Worm (Caenorhabditis elegans): ENCODE results near the gene srx-65.

Gene srx-65

ce11 chrV:3884550-3884949 lies 37.2 kb upstream of the srx-65 start:
- no peak for TF ChIP-seq nhr-76 (tag; optimal IDR thresholded peaks at IDR 0.05)
- TF ChIP-seq nhr-28 (tag; optimal IDR thresholded peaks at IDR 0.05) = no peak
- no peak for TF ChIP-seq mep-1 (tag; optimal IDR thresholded peaks at IDR 0.05)
- no peak for TF ChIP-seq tbx-8 (GFP tag; optimal IDR thresholded peaks at IDR 0.05)
- no peak for TF ChIP-seq mab-5 (tag; optimal IDR thresholded peaks at IDR 0.05)
- TF ChIP-seq unc-120 (tag; optimal IDR thresholded peaks at IDR 0.05; ENCODE audit: poor library complexity, severe bottlenecking) = no peak
- no peak for TF ChIP-seq sem-2 (GFP tag; optimal IDR thresholded peaks at IDR 0.05)
- TF ChIP-seq ceh-43 (GFP tag; optimal IDR thresholded peaks at IDR 0.05) = no peak
- TF ChIP-seq lin-13 (tag; optimal IDR thresholded peaks at IDR 0.05) = no peak
- TF ChIP-seq flh-1 (GFP tag; optimal IDR thresholded peaks at IDR 0.05) = no peak
- no peak for TF ChIP-seq bed-3 (GFP tag; optimal IDR thresholded peaks at IDR 0.05)
- TF ChIP-seq pha-4 (tag; optimal IDR thresholded peaks at IDR 0.05) = no peak
- TF ChIP-seq snpc-4 (tag; optimal IDR thresholded peaks at IDR 0.05) = no peak
- TF ChIP-seq unc-39 (tag; optimal IDR thresholded peaks at IDR 0.05) = no peak
- no peak for TF ChIP-seq unc-62 (GFP tag; optimal IDR thresholded peaks at IDR 0.05)
- no peak for TF ChIP-seq blmp-1 (tag; optimal IDR thresholded peaks at IDR 0.05)

DNA sequence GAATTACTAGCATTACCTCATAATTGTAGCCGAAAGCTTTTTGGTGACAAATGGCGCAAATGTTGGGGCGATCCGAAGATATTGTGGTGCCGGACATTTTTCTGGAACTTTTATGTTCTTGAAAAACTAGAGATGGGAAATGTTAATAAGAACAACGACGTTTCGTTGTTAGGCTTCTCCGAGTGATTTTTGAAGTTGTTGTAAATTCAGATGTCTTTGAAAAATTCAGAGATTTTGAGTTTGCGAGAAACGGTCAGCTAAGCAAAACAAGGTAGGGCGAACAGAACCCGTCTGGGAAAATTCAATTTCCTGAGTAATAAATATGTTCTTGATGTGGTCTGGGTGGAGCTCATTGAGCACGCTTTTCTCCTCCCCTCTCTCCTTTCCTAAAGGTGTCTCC lies 35.6 kb upstream of the srx-65 start, which contains the start of gene nhr-124:
Gene nhr-124 (minus strand): TSS at position 101 of the 400 bp plus-strand sequence.
- TF ChIP-seq flh-1 (GFP tag; optimal IDR thresholded peaks at IDR 0.05) (no peak), snpc-4 (tag; optimal IDR thresholded peaks at IDR 0.05) (no peak), bed-3 (GFP tag; optimal IDR thresholded peaks at IDR 0.05) (no peak), elt-1 (tag; optimal IDR thresholded peaks at IDR 0.05; ENCODE audit: borderline replicate concordance, insufficient read depth) (no peak), lin-32 (GFP tag; optimal IDR thresholded peaks at IDR 0.05) (no peak), unc-39 (tag; optimal IDR thresholded peaks at IDR 0.05) (no peak), lin-13 (tag; optimal IDR thresholded peaks at IDR 0.05) (no peak)

- no peak for TF ChIP-seq drap-1 (GFP tag; optimal IDR thresholded peaks at IDR 0.05)
- no peak for TF ChIP-seq nhr-2 (tag; optimal IDR thresholded peaks at IDR 0.05)
- no peak for TF ChIP-seq ceh-39 (tag; optimal IDR thresholded peaks at IDR 0.05)
- no peak for TF ChIP-seq sem-2 (GFP tag; optimal IDR thresholded peaks at IDR 0.05)
- TF ChIP-seq lsy-2 (tag; optimal IDR thresholded peaks at IDR 0.05) = no peak
- no peak for TF ChIP-seq mep-1 (tag; optimal IDR thresholded peaks at IDR 0.05)
- TF ChIP-seq ztf-11 (tag; optimal IDR thresholded peaks at IDR 0.05) = no peak
- TF ChIP-seq mab-5 (tag; optimal IDR thresholded peaks at IDR 0.05) = no peak
- no peak for TF ChIP-seq M03D4.4 (tag; optimal IDR thresholded peaks at IDR 0.05)
- no peak for TF ChIP-seq nhr-12 (tag; optimal IDR thresholded peaks at IDR 0.05)
Observed at ce11 chrV:3889113-3889512, 32.6 kb upstream of the srx-65 start, which contains the start of gene C17E7.13. TSS of gene C17E7.13 (minus strand) at chrV:3889288.

ce11 chrV:3890761-3891160 lies 31.0 kb upstream of the srx-65 start, which contains the start of gene C17E7.9:
TSS of gene C17E7.9 (minus strand) at chrV:3890861.
- no peak for TF ChIP-seq cnd-1 (tag; optimal IDR thresholded peaks at IDR 0.05)
- no peak for TF ChIP-seq sem-2 (GFP tag; optimal IDR thresholded peaks at IDR 0.05)
- TF ChIP-seq ces-1 (GFP tag; optimal IDR thresholded peaks at IDR 0.05) = no peak
- TF ChIP-seq snpc-4 (tag; optimal IDR thresholded peaks at IDR 0.05) = no peak
- TF ChIP-seq ztf-11 (tag; optimal IDR thresholded peaks at IDR 0.05) = no peak
- no peak for TF ChIP-seq lin-32 (GFP tag; optimal IDR thresholded peaks at IDR 0.05)
- no peak for TF ChIP-seq bed-3 (GFP tag; optimal IDR thresholded peaks at IDR 0.05)
- TF ChIP-seq unc-120 (tag; optimal IDR thresholded peaks at IDR 0.05; ENCODE audit: poor library complexity, severe bottlenecking) = no peak
- no peak for TF ChIP-seq nhr-76 (tag; optimal IDR thresholded peaks at IDR 0.05)
- no peak for TF ChIP-seq unc-62 (GFP tag; optimal IDR thresholded peaks at IDR 0.05)
- TF ChIP-seq tbx-8 (GFP tag; optimal IDR thresholded peaks at IDR 0.05) = no peak
- no peak for TF ChIP-seq nhr-2 (tag; optimal IDR thresholded peaks at IDR 0.05)
- no peak for TF ChIP-seq ceh-39 (tag; optimal IDR thresholded peaks at IDR 0.05)
- TF ChIP-seq nhr-28 (tag; optimal IDR thresholded peaks at IDR 0.05) = no peak

DNA sequence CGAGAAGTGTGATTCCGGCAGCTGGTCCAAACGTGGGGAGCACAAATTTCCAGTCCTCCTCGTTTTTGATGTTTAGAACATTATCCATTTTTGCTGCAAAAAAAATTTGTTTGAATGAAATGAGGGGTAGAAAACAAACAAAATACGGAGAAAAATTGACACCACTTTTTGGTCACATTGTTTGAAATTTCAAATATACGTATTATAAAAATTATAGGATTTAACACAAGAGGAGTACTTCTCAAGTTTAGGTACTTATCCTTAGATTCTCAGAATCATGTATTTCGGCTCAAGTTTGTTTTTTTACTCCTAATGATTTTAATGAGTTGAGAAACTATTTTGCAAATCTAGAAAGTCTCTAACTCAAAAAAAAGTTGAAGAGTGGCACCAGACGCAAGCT lies 29.8 kb upstream of the srx-65 start, which contains the start of gene C17E7.12:
Gene C17E7.12 (minus strand): TSS at position 101 of the 400 bp plus-strand sequence.
- TF ChIP-seq ceh-43 (GFP tag; optimal IDR thresholded peaks at IDR 0.05) (no peak), mls-2 (tag; optimal IDR thresholded peaks at IDR 0.05) (no peak), unc-39 (tag; optimal IDR thresholded peaks at IDR 0.05) (no peak), ham-2 (GFP tag; optimal IDR thresholded peaks at IDR 0.05) (no peak), nhr-2 (tag; optimal IDR thresholded peaks at IDR 0.05) (no peak), snpc-4 (tag; optimal IDR thresholded peaks at IDR 0.05) (no peak), ceh-83 (GFP tag; optimal IDR thresholded peaks at IDR 0.05) (no peak), elt-1 (tag; optimal IDR thresholded peaks at IDR 0.05; ENCODE audit: borderline replicate concordance, insufficient read depth) (no peak), ceh-39 (tag; optimal IDR thresholded peaks at IDR 0.05) (no peak), hlh-1 (tag; optimal IDR thresholded peaks at IDR 0.05) (no peak), sptf-1 (tag; optimal IDR thresholded peaks at IDR 0.05) (no peak), nhr-28 (tag; optimal IDR thresholded peaks at IDR 0.05) (no peak), zip-8 (tag; optimal IDR thresholded peaks at IDR 0.05) (no peak), ztf-11 (tag; optimal IDR thresholded peaks at IDR 0.05) (no peak), unc-120 (tag; optimal IDR thresholded peaks at IDR 0.05; ENCODE audit: poor library complexity, severe bottlenecking) (no peak), nhr-76 (tag; optimal IDR thresholded peaks at IDR 0.05) (no peak), mab-5 (tag; optimal IDR thresholded peaks at IDR 0.05) (no peak), mep-1 (tag; optimal IDR thresholded peaks at IDR 0.05) (no peak), nhr-12 (tag; optimal IDR thresholded peaks at IDR 0.05) (no peak)
